Worm (Caenorhabditis elegans) whole organism, late embryonic: Measurements from ENCODE around the gene Y67H2A.10.

Source experiments
- C08G9.2 ChIP-seq: sonication (generic microtip); optimal IDR thresholded peaks from 2 replicates; lab custom pipeline; 2016; ENCODE audit warnings: mild to moderate bottlenecking, missing genetic modification characterization, moderate library complexity, missing compliant biosample characterization
- F13H6.1 ChIP-seq: sonication (generic microtip); optimal IDR thresholded peaks from 2 replicates; lab custom pipeline; 2016; ENCODE audit warnings: missing genetic modification characterization, missing compliant biosample characterization
- K02D7.2 ChIP-seq: sonication (generic microtip); optimal IDR thresholded peaks from 2 replicates; lab custom pipeline; 2017; ENCODE audit warnings: mild to moderate bottlenecking, missing genetic modification characterization, missing compliant biosample characterization
- ahr-1 ChIP-seq: sonication (generic microtip); optimal IDR thresholded peaks from 2 replicates; lab custom pipeline; 2016; ENCODE audit warnings: missing genetic modification characterization, missing compliant biosample characterization
- ceh-18 ChIP-seq: sonication (generic microtip); optimal IDR thresholded peaks from 2 replicates; lab custom pipeline; 2016; ENCODE audit warnings: missing genetic modification characterization, missing compliant biosample characterization
- ceh-19 ChIP-seq: fragments of 200-800 bp; sonication (Bioruptor generic); optimal IDR thresholded peaks from 2 replicates; lab custom pipeline; 2018; ENCODE audit warnings: mild to moderate bottlenecking, missing genetic modification characterization, missing compliant biosample characterization
- ceh-30 ChIP-seq: fragments of 150-350 bp; optimal IDR thresholded peaks from 2 replicates; lab custom pipeline; 2014; ENCODE audit warnings: missing biosample characterization, missing genetic modification characterization
- ceh-45 ChIP-seq: fragments of 200-800 bp; sonication (Bioruptor generic); IDR thresholded peaks from 2 replicates; pipeline ENCODE4 v1.3.6; 2022; ENCODE audit warnings: missing genetic modification reagents, missing genetic modification characterization, missing compliant biosample characterization
- ceh-48 ChIP-seq: sonication (generic microtip); optimal IDR thresholded peaks from 2 replicates; lab custom pipeline; 2016; ENCODE audit warnings: missing genetic modification characterization, inconsistent platforms, missing compliant biosample characterization
- ceh-9 ChIP-seq: sonication (generic microtip); optimal IDR thresholded peaks from 2 replicates; lab custom pipeline; 2016; ENCODE audit warnings: mild to moderate bottlenecking, missing genetic modification characterization, inconsistent platforms, missing compliant biosample characterization
- che-1 ChIP-seq: sonication (generic microtip); optimal IDR thresholded peaks from 2 replicates; lab custom pipeline; 2016; ENCODE audit warnings: mild to moderate bottlenecking, missing genetic modification characterization, missing compliant biosample characterization
- dve-1 ChIP-seq: sonication (generic microtip); optimal IDR thresholded peaks from 2 replicates; lab custom pipeline; 2017; ENCODE audit warnings: antibody characterized with exemption, mild to moderate bottlenecking, missing genetic modification characterization, missing compliant biosample characterization
- elt-2 ChIP-seq: sonication (generic microtip); optimal IDR thresholded peaks from 2 replicates; lab custom pipeline; 2016; ENCODE audit warnings: missing genetic modification reagents, missing genetic modification characterization, missing compliant biosample characterization
- elt-4 ChIP-seq: sonication (generic microtip); optimal IDR thresholded peaks from 2 replicates; lab custom pipeline; 2016; ENCODE audit warnings: missing genetic modification characterization, missing compliant biosample characterization
- ets-4 ChIP-seq: sonication (generic microtip); optimal IDR thresholded peaks from 2 replicates; lab custom pipeline; 2016; ENCODE audit warnings: missing genetic modification characterization, missing compliant biosample characterization
- fax-1 ChIP-seq: sonication (generic microtip); optimal IDR thresholded peaks from 2 replicates; lab custom pipeline; 2016; ENCODE audit warnings: missing genotype, missing genetic modification characterization, missing compliant biosample characterization
- gmeb-2 ChIP-seq: sonication (generic microtip); optimal IDR thresholded peaks from 2 replicates; lab custom pipeline; 2016; ENCODE audit warnings: missing genetic modification characterization, inconsistent platforms, missing compliant biosample characterization
- hlh-13 ChIP-seq: fragments of 200-800 bp; sonication (Bioruptor generic); optimal IDR thresholded peaks from 2 replicates; lab custom pipeline; 2018; ENCODE audit warnings: mild to moderate bottlenecking, missing genetic modification characterization, missing compliant biosample characterization
- hlh-30 ChIP-seq: sonication (generic microtip); optimal IDR thresholded peaks from 2 replicates; lab custom pipeline; 2017; ENCODE audit warnings: antibody characterized with exemption, missing genetic modification characterization, missing compliant biosample characterization; ENCODE audit not compliant: insufficient read depth
- lin-11 ChIP-seq: fragments of 200-800 bp; sonication (Bioruptor generic); optimal IDR thresholded peaks from 2 replicates; lab custom pipeline; 2018; ENCODE audit warnings: mild to moderate bottlenecking, missing genetic modification characterization, missing compliant biosample characterization
- madf-2 ChIP-seq: sonication (generic microtip); optimal IDR thresholded peaks from 2 replicates; lab custom pipeline; 2017; ENCODE audit warnings: missing genetic modification characterization, missing compliant biosample characterization
- mec-3 ChIP-seq: sonication (generic microtip); optimal IDR thresholded peaks from 2 replicates; lab custom pipeline; 2016; ENCODE audit warnings: borderline replicate concordance, missing genetic modification characterization, missing compliant biosample characterization
- nfya-1 ChIP-seq: sonication (generic microtip); optimal IDR thresholded peaks from 2 replicates; lab custom pipeline; 2017; ENCODE audit warnings: missing genetic modification characterization, mild to moderate bottlenecking, missing compliant biosample characterization, antibody characterized with exemption, moderate library complexity
- nhr-11 ChIP-seq: fragments of 150-350 bp; optimal IDR thresholded peaks from 2 replicates; lab custom pipeline; 2014; ENCODE audit warnings: missing biosample characterization, missing genetic modification characterization
- npax-4 ChIP-seq: sonication (generic microtip); optimal IDR thresholded peaks from 2 replicates; lab custom pipeline; 2016; ENCODE audit warnings: missing genetic modification characterization, missing compliant biosample characterization
- pat-9 ChIP-seq: fragments of 200-800 bp; sonication (Bioruptor generic); optimal IDR thresholded peaks from 2 replicates; lab custom pipeline; 2018; ENCODE audit warnings: mild to moderate bottlenecking, missing genetic modification characterization, moderate library complexity, missing compliant biosample characterization
- pha-2 ChIP-seq: sonication (generic microtip); optimal IDR thresholded peaks from 2 replicates; lab custom pipeline; 2017; ENCODE audit warnings: mild to moderate bottlenecking, missing genetic modification characterization, missing compliant biosample characterization
- ref-2 ChIP-seq: sonication (generic microtip); optimal IDR thresholded peaks from 2 replicates; lab custom pipeline; 2016; ENCODE audit warnings: missing genetic modification characterization, missing compliant biosample characterization
- rnt-1 ChIP-seq: sonication (generic microtip); optimal IDR thresholded peaks from 2 replicates; lab custom pipeline; 2016; ENCODE audit warnings: missing genetic modification characterization, missing compliant biosample characterization
- sdc-2 ChIP-seq: sonication (generic microtip); optimal IDR thresholded peaks from 2 replicates; lab custom pipeline; 2016; ENCODE audit warnings: missing genotype, missing genetic modification characterization, missing compliant biosample characterization
- sox-2 ChIP-seq: fragments of 200-800 bp; sonication (Bioruptor generic); IDR thresholded peaks from 2 replicates; pipeline ENCODE4 v1.3.6; 2022; ENCODE audit warnings: missing genetic modification reagents, missing genetic modification characterization, missing compliant biosample characterization
- sox-4 ChIP-seq: sonication (generic microtip); optimal IDR thresholded peaks from 2 replicates; lab custom pipeline; 2017; ENCODE audit warnings: mild to moderate bottlenecking, missing genetic modification characterization, inconsistent platforms, missing compliant biosample characterization
- syd-9 ChIP-seq: sonication (generic microtip); optimal IDR thresholded peaks from 2 replicates; lab custom pipeline; 2016; ENCODE audit warnings: mild to moderate bottlenecking, missing genetic modification characterization, moderate library complexity, missing compliant biosample characterization
- tbx-2 ChIP-seq: sonication (generic microtip); optimal IDR thresholded peaks from 2 replicates; lab custom pipeline; 2016; ENCODE audit warnings: missing genetic modification characterization, missing compliant biosample characterization
- unc-86 ChIP-seq: sonication (generic microtip); optimal IDR thresholded peaks from 2 replicates; lab custom pipeline; 2016; ENCODE audit warnings: missing genetic modification characterization, missing compliant biosample characterization
- zip-5 ChIP-seq: sonication (generic microtip); optimal IDR thresholded peaks from 2 replicates; lab custom pipeline; 2016; ENCODE audit warnings: missing genetic modification characterization, missing compliant biosample characterization

Y67H2A.10 gene

DNA sequence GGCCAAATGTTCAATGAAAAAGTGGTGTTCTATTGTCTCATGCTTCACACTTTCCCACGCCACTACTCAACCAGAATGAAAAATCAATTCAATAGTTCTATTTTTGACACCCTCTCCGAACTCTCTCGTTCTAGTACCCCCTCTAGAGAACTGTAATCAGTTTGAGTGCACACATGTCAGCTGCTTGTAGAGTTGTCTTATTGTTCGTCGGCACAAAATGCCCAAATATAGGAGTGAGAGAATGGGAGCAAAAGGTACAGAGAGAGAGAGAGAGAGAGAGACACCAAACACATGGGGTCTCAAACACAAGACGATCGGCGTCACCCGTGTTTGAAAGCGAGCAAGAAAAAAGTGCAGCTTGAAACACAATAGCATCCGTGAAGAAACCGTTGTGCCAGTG, 45.0 kb upstream of the Y67H2A.10 start:
- TF ChIP-seq elt-4 (no peak), sox-2 (GFP tag; lab: Robert Waterston, UW) (no peak), ceh-48 (no peak), mec-3 (no peak), ets-4 (tag; lab: Kevin White, UChicago) (no peak), nfya-1 (tag; lab: Kevin White, UChicago) (no peak), gmeb-2 (tag; lab: Kevin White, UChicago) (no peak), lin-11 (tag; lab: Kevin White, UChicago) (no peak), sdc-2 (no peak), ref-2 (no peak), hlh-13 (GFP tag; lab: Kevin White, UChicago) (no peak), ceh-18 (tag; lab: Kevin White, UChicago) (no peak), fax-1 (tag; lab: Kevin White, UChicago) (no peak)
- TF ChIP-seq, all 69 proteins: peak for 0

DNA sequence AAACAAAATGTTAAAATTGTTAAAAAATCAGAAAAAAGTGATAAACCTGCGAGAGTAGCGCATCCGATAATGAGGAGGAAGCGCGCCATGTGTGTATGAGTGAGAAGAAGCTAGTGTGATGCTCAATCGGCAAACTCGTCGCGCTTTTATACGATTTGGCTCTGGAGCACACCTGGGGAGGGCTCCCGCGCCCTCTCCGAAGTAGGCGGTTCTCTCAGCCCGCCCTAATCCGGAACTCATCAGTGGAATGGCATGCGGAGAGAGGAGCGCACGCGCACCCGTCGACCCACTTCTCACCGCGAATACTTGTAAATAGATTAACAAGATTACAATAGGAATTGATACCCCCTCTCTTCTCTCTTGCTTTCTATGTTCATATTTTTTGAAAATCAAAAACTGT, 42.0 kb upstream of the Y67H2A.10 start, which contains the start of gene pqn-74:
Gene pqn-74, minus strand, starts transcription at position 122 of the 400 bp plus-strand sequence.
- no peak for TF ChIP-seq sox-4
- TF ChIP-seq pha-2 (tag; lab: Kevin White, UChicago) = no peak

DNA sequence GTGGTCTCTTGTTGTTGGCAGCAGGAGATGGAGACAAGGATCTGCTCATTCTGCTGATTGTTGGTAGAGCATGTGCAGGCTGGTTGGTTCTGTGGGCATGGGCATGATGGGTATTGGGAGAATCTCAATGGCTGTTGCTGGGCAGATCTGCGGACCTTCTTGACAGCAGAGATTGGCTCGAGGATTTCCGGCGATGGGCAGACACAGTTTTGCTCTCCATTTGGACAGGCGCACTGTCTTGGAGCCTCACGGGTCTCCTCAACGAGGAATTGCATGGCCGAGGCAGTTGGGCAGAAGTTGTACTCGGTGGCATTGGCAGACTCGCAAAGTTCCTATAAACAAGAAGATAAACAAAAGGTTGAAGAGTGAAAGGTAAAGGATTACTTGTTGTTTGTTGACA, 41.2 kb upstream of the Y67H2A.10 start:
- no peak for TF ChIP-seq npax-4 (tag; lab: Kevin White, UChicago)
- no peak for TF ChIP-seq dve-1 (tag; lab: Kevin White, UChicago)
- TF ChIP-seq sox-2 (GFP tag; lab: Robert Waterston, UW) = no peak
- no peak for TF ChIP-seq unc-86
- no peak for TF ChIP-seq syd-9 (tag; lab: Kevin White, UChicago)
- no peak for TF ChIP-seq ceh-18 (tag; lab: Kevin White, UChicago)
- TF ChIP-seq mec-3 = no peak
- no peak for TF ChIP-seq K02D7.2 (tag; lab: Kevin White, UChicago)
- TF ChIP-seq madf-2 = no peak
- TF ChIP-seq, all 69 proteins: peak for 0

DNA sequence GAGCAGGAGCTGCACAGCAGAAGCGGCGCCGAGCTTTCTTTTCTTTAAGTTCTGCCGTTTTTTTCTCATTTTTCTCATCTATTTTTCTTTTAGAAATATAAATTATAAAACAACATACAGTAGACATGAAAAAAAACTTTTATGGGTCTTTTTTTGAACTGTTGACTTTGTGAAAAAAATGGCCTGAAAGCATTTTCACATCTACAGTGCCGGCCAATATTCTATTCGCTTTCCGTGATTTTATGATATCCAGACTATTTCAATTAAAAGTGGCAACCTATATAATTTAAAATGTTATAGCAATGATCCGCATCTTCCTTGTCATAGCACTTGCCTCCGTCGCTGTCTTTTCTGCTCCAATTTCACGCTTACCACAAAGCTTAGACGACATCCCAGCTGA, 38.8 kb upstream of the Y67H2A.10 start, which contains the start of gene far-6:
Gene far-6, plus strand, starts transcription at position 301 of the 400 bp plus-strand sequence.
- TF ChIP-seq ceh-9 (tag; lab: Kevin White, UChicago) = no peak
- TF ChIP-seq npax-4 (tag; lab: Kevin White, UChicago) = no peak
- no peak for TF ChIP-seq ceh-45 (GFP tag; lab: Robert Waterston, UW)
- no peak for TF ChIP-seq sdc-2
- no peak for TF ChIP-seq che-1

DNA sequence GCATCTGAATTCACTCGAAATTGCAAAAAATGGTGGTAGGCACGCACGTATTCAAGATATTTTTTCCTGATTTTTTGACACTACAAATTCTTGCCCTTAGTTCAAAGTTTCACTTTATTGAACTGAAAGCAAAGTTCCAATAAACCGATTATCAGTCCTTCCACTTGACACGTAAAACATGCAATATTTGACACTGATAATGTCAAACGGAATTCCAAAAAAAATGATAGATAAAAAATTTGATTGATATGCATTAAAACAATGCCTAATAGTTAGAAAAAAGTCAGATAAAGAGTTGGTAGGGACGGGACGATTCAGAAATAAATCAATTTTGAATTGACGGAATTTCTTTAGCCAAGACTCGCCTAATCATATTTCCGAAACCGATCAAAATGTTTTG, 37.8 kb upstream of the Y67H2A.10 start:
- TF ChIP-seq tbx-2 (tag; lab: Kevin White, UChicago) (no peak), elt-2 (tag; lab: Kevin White, UChicago) (peak; percentile 50), nfya-1 (tag; lab: Kevin White, UChicago) (no peak)

DNA sequence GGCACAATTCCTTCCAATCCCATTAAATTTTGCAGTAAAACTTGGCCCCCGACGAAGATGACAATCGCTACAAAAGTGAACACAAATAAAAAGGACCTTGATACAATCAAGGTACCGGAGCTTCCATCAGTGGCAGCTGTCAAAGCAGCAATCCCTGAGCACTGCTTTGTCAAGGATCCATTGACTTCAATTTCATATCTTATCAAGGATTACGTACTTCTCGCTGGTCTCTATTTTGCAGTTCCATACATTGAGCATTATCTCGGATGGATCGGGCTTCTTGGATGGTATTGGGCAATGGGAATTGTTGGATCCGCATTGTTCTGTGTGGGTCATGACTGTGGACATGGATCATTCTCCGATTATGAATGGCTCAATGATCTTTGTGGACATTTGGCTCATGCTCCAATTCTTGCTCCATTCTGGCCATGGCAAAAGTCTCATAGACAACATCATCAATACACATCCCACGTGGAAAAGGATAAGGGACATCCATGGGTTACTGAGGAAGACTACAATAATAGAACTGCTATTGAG, 34.6 kb upstream of the Y67H2A.10 start, which contains the start of gene fat-2:
Gene fat-2, plus strand, starts transcription at position 51 of the 537 bp plus-strand sequence.
- TF ChIP-seq ceh-19 (GFP tag; lab: Kevin White, UChicago) (no peak), pat-9 (tag; lab: Kevin White, UChicago) (no peak), npax-4 (tag; lab: Kevin White, UChicago) (no peak), rnt-1 (tag; lab: Kevin White, UChicago) (no peak), hlh-30 (tag; lab: Kevin White, UChicago) (no peak), ahr-1 (no peak), zip-5 (tag; lab: Kevin White, UChicago) (no peak), ceh-30 (tag; lab: Kevin White, UChicago) (no peak), K02D7.2 (tag; lab: Kevin White, UChicago) (no peak), C08G9.2 (tag; lab: Kevin White, UChicago) (no peak), che-1 (no peak), nhr-11 (tag; lab: Kevin White, UChicago) (no peak), syd-9 (tag; lab: Kevin White, UChicago) (no peak), F13H6.1 (tag; lab: Kevin White, UChicago) (no peak), pha-2 (tag; lab: Kevin White, UChicago) (no peak), sox-4 (no peak)
- TF ChIP-seq, all 69 proteins: peak for 0
